Worm (Caenorhabditis elegans) whole organism, midembryonic: Measurements from ENCODE around the gene rpc-11.

ENCODE experiments used
- cog-1 ChIP-seq: sonication (generic microtip); optimal IDR thresholded peaks from 2 replicates; lab custom pipeline; 2016; ENCODE audit warnings: missing genetic modification characterization, missing compliant biosample characterization
- flt-1 ChIP-seq: fragments of 200-800 bp; sonication (Bioruptor generic); IDR thresholded peaks from 2 replicates; pipeline ENCODE4 v1.3.6; 2022; ENCODE audit warnings: missing genetic modification characterization, missing compliant biosample characterization
- ref-1 ChIP-seq: fragments of 200-800 bp; sonication (Bioruptor generic); conservative IDR thresholded peaks from 2 replicates; pipeline ENCODE4 v1.3.6; 2022; ENCODE audit warnings: missing genetic modification reagents, missing genetic modification characterization, missing compliant biosample characterization
- tab-1 ChIP-seq: fragments of 200-800 bp; sonication (Bioruptor generic); IDR thresholded peaks from 2 replicates; pipeline ENCODE4 v1.3.6; 2022; ENCODE audit warnings: missing genetic modification characterization, missing compliant biosample characterization
- ztf-23 ChIP-seq: fragments of 200-800 bp; sonication (Bioruptor generic); IDR thresholded peaks from 2 replicates; pipeline ENCODE4 v1.3.6; 2022; ENCODE audit warnings: missing genetic modification reagents, missing genetic modification characterization, missing compliant biosample characterization
- ztf-29 ChIP-seq: fragments of 200-800 bp; sonication (Bioruptor generic); IDR thresholded peaks from 2 replicates; pipeline ENCODE4 v1.3.6; 2022; ENCODE audit warnings: missing genetic modification reagents, missing genetic modification characterization, missing compliant biosample characterization

DNA sequence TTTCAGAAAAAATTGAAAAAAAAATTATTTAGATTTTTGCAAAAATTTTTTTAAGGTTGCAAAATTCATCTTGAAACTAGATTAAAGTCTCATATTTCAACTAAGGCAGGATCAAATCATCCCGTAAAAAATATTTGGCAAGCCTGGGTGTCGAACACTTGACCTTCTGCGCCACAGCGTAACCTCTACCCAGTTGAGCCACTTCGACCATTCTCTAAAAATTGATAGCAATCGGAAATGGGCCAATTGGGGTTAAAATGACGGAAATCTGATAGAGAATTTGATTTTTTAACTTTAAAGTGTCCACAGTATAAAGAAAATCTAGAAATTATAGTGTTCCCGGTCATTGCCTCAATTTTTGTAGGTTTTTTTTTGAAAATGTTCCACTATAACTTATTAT, 19.7 kb downstream of the rpc-11 start:
- TF ChIP-seq ztf-29 (GFP tag; lab: Robert Waterston, UW) (no peak), tab-1 (GFP tag; lab: Robert Waterston, UW) (no peak), ztf-23 (GFP tag; lab: Robert Waterston, UW) (no peak), cog-1 (tag; lab: Kevin White, UChicago) (no peak), ref-1 (GFP tag; lab: Robert Waterston, UW) (no peak), flt-1 (no peak)
